Worm (Caenorhabditis elegans): ENCODE measurements around the gene F43C11.11.

DNA sequence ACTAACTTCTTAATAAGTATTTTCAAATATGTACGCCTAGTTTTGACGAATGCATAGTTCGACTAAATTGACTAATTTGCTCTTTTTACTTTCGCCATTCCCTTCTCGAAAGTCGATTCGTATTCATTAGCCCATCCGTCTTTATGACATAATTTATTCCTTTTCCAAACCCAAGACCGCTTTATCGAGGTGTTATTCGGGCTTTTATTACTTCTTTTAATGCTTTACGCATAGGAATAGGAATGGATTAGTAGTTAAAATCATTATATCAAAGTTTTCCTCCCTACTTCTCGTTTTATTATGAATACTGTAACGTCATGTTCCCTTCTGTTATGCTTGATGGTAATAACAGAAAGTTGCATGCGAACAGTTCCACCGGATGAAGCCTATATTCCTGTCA is 11.4 kb upstream of the F43C11.11 start, which contains the start of gene F16G10.2:
- TF ChIP-seq ceh-32 (tag; optimal IDR thresholded peaks at IDR 0.05; ENCODE audit: poor library complexity): no peak
- TF ChIP-seq pqm-1 (tag; optimal IDR thresholded peaks at IDR 0.05): no peak
- TF ChIP-seq jun-1 (tag; optimal IDR thresholded peaks at IDR 0.05): no peak
- TF ChIP-seq lin-13 (GFP tag; optimal IDR thresholded peaks at IDR 0.05): no peak
- no peak for TF ChIP-seq lin-39 (tag; optimal IDR thresholded peaks at IDR 0.05)
